Fruit fly (Drosophila melanogaster) whole organism, embryonic: ENCODE measurements around the gene sing.

Experiments
- CG10267 ChIP-seq: fragments of 200-800 bp; sonication (Bioruptor generic); optimal IDR thresholded peaks from 2 replicates; lab custom pipeline; 2018; ENCODE audit warnings: missing biosample characterization, mild to moderate bottlenecking, missing genetic modification characterization, moderate library complexity
- CG12104 ChIP-seq: fragments of 200-800 bp; sonication (Bioruptor generic); optimal IDR thresholded peaks from 3 replicates; lab custom pipeline; 2016; ENCODE audit warnings: missing biosample characterization, missing genetic modification characterization
- CG12744 ChIP-seq: fragments of 200-800 bp; sonication (Bioruptor generic); optimal IDR thresholded peaks from 2 replicates; lab custom pipeline; 2016; ENCODE audit warnings: missing biosample characterization, missing genetic modification characterization
- CG13296 ChIP-seq: fragments of 200-800 bp; sonication (Bioruptor generic); optimal IDR thresholded peaks from 3 replicates; lab custom pipeline; 2018; ENCODE audit warnings: missing biosample characterization, mild to moderate bottlenecking, missing genetic modification characterization
- CG13424 ChIP-seq: fragments of 200-800 bp; sonication (Bioruptor generic); optimal IDR thresholded peaks from 2 replicates; lab custom pipeline; 2019; ENCODE audit warnings: missing biosample characterization, mild to moderate bottlenecking, missing genetic modification characterization, moderate library complexity
- CG15269 ChIP-seq: fragments of 200-800 bp; sonication (Bioruptor generic); optimal IDR thresholded peaks from 2 replicates; lab custom pipeline; 2018; ENCODE audit warnings: missing biosample characterization, mild to moderate bottlenecking, missing genetic modification characterization, moderate library complexity
- CG16779 ChIP-seq: fragments of 200-800 bp; sonication (Bioruptor generic); IDR thresholded peaks from 2 replicates; pipeline ENCODE4 v1.3.6; 2022; ENCODE audit warnings: missing biosample characterization, missing genetic modification characterization
- CG2712 ChIP-seq: fragments of 200-800 bp; optimal IDR thresholded peaks from 3 replicates; lab custom pipeline; 2019; ENCODE audit warnings: missing biosample characterization, mild to moderate bottlenecking, missing genetic modification characterization, moderate library complexity
- CG31441 ChIP-seq: fragments of 200-800 bp; sonication (Bioruptor generic); IDR thresholded peaks from 2 replicates; pipeline ENCODE4 v1.3.6; 2022; ENCODE audit warnings: missing biosample characterization, missing genetic modification characterization
- CG32532 ChIP-seq: fragments of 200-800 bp; sonication (Bioruptor generic); IDR thresholded peaks from 2 replicates; pipeline ENCODE4 v1.3.6; 2022; ENCODE audit warnings: missing biosample characterization, missing genetic modification characterization
- CG34224 ChIP-seq: fragments of 200-800 bp; sonication (Bioruptor generic); IDR thresholded peaks from 3 replicates; pipeline ENCODE4 v1.3.6; 2022; ENCODE audit warnings: missing biosample characterization, missing genetic modification characterization; ENCODE audit not compliant: partially characterized antibody
- CG7372 ChIP-seq: fragments of 200-800 bp; sonication (Bioruptor generic); IDR thresholded peaks from 2 replicates; pipeline ENCODE4 v1.3.6; 2022; ENCODE audit warnings: missing biosample characterization, missing genetic modification characterization
- CG9817 ChIP-seq: fragments of 200-800 bp; sonication (Bioruptor generic); optimal IDR thresholded peaks from 2 replicates; lab custom pipeline; 2018; ENCODE audit warnings: missing biosample characterization, mild to moderate bottlenecking, missing genetic modification characterization, moderate library complexity
- Camta ChIP-seq: fragments of 200-800 bp; sonication (Bioruptor generic); optimal IDR thresholded peaks from 2 replicates; lab custom pipeline; 2016; ENCODE audit warnings: missing biosample characterization, missing genetic modification characterization
- ERR ChIP-seq: fragments of 200-800 bp; sonication (Bioruptor generic); optimal IDR thresholded peaks from 2 replicates; lab custom pipeline; 2016; ENCODE audit warnings: missing biosample characterization, missing genetic modification characterization
- Ets65A ChIP-seq: fragments of 200-800 bp; sonication (Bioruptor generic); peaks from one replicate; lab custom pipeline; 2016; ENCODE audit warnings: missing biosample characterization, missing genetic modification characterization
- Ets97D ChIP-seq: fragments of 200-800 bp; sonication (Bioruptor generic); optimal IDR thresholded peaks from 3 replicates; lab custom pipeline; 2016; ENCODE audit warnings: missing biosample characterization, missing genetic modification characterization
- H15 ChIP-seq: fragments of 200-800 bp; sonication (Bioruptor generic); IDR thresholded peaks from 3 replicates; pipeline ENCODE4 v1.3.6; 2022; ENCODE audit warnings: missing biosample characterization, missing genetic modification characterization
- Hmr ChIP-seq: fragments of 200-800 bp; sonication (Bioruptor generic); optimal IDR thresholded peaks from 3 replicates; lab custom pipeline; 2017; ENCODE audit warnings: mild to moderate bottlenecking, missing biosample characterization, missing genetic modification reagents, missing genetic modification characterization
- Lim3 ChIP-seq: fragments of 200-800 bp; sonication (Bioruptor generic); IDR thresholded peaks from 2 replicates; pipeline ENCODE4 v1.3.6; 2022; ENCODE audit warnings: missing biosample characterization, missing genetic modification characterization
- Nf-YB ChIP-seq: fragments of 200-800 bp; sonication (Bioruptor generic); optimal IDR thresholded peaks from 3 replicates; lab custom pipeline; 2019; ENCODE audit warnings: missing biosample characterization, mild to moderate bottlenecking, missing genetic modification characterization, moderate library complexity
- Rx ChIP-seq: fragments of 200-800 bp; sonication (Bioruptor generic); IDR thresholded peaks from 2 replicates; pipeline ENCODE4 v1.3.6; 2022; ENCODE audit warnings: missing biosample characterization, missing genetic modification characterization
- Sox100B ChIP-seq: fragments of 200-800 bp; sonication (Bioruptor generic); optimal IDR thresholded peaks from 3 replicates; lab custom pipeline; 2018; ENCODE audit warnings: missing biosample characterization, mild to moderate bottlenecking, missing genetic modification characterization
- Sry-β ChIP-seq: fragments of 200-800 bp; sonication (Bioruptor generic); optimal IDR thresholded peaks from 2 replicates; lab custom pipeline; 2018; ENCODE audit warnings: missing biosample characterization, mild to moderate bottlenecking, missing genetic modification characterization, moderate library complexity
- Xbp1 ChIP-seq: fragments of 200-800 bp; sonication (Bioruptor generic); optimal IDR thresholded peaks from 3 replicates; lab custom pipeline; 2016; ENCODE audit warnings: missing biosample characterization, mild to moderate bottlenecking, missing genetic modification characterization
- ara ChIP-seq: fragments of 200-800 bp; sonication (Bioruptor generic); IDR thresholded peaks from 2 replicates; pipeline ENCODE4 v1.3.6; 2022; ENCODE audit warnings: missing biosample characterization, missing genetic modification characterization
- ase ChIP-seq: fragments of 200-800 bp; sonication (Bioruptor generic); IDR thresholded peaks from 3 replicates; pipeline ENCODE4 v1.3.6; 2022; ENCODE audit warnings: missing biosample characterization, missing genetic modification characterization
- bigmax ChIP-seq: fragments of 200-800 bp; sonication (Bioruptor generic); optimal IDR thresholded peaks from 2 replicates; lab custom pipeline; 2018; ENCODE audit warnings: missing biosample characterization, mild to moderate bottlenecking, missing genetic modification characterization
- cad ChIP-seq: fragments of >200 bp; optimal IDR thresholded peaks from 2 replicates; lab custom pipeline; 2017; ENCODE audit warnings: missing biosample characterization, missing genetic modification characterization
- chinmo ChIP-seq: fragments of 200-800 bp; sonication (Bioruptor generic); IDR thresholded peaks from 4 replicates; pipeline ENCODE4 v1.3.6; 2022; ENCODE audit warnings: missing biosample characterization, missing genetic modification characterization; ENCODE audit not compliant: partially characterized antibody
- chn ChIP-seq: fragments of 200-800 bp; sonication (Bioruptor generic); optimal IDR thresholded peaks from 2 replicates; lab custom pipeline; 2016; ENCODE audit warnings: missing biosample characterization, missing genetic modification characterization
- crol ChIP-seq: fragments of 200-800 bp; sonication (Bioruptor generic); IDR thresholded peaks from 2 replicates; pipeline ENCODE4 v1.3.6; 2022; ENCODE audit warnings: missing biosample characterization, missing genetic modification characterization
- dm ChIP-seq: fragments of 200-800 bp; sonication (Bioruptor generic); optimal IDR thresholded peaks from 3 replicates; lab custom pipeline; 2016; ENCODE audit warnings: missing biosample characterization, missing genetic modification characterization
- dmrt99B ChIP-seq: fragments of 200-800 bp; sonication (Bioruptor generic); optimal IDR thresholded peaks from 2 replicates; lab custom pipeline; 2018; ENCODE audit warnings: missing biosample characterization, mild to moderate bottlenecking, missing genetic modification characterization, moderate library complexity
- dysf ChIP-seq: fragments of 200-800 bp; sonication (Bioruptor generic); IDR thresholded peaks from 3 replicates; pipeline ENCODE4 v1.3.6; 2022; ENCODE audit warnings: missing biosample characterization, missing genetic modification characterization
- exex ChIP-seq: fragments of 200-800 bp; sonication (Bioruptor generic); optimal IDR thresholded peaks from 4 replicates; lab custom pipeline; 2018; ENCODE audit warnings: missing biosample characterization, mild to moderate bottlenecking, missing genetic modification characterization, moderate library complexity
- grn ChIP-seq: fragments of 200-800 bp; sonication (Bioruptor generic); optimal IDR thresholded peaks from 3 replicates; lab custom pipeline; 2017; ENCODE audit warnings: missing biosample characterization, missing genetic modification characterization
- h ChIP-seq: fragments of >200 bp; optimal IDR thresholded peaks from 2 replicates; lab custom pipeline; 2017
- lbe ChIP-seq: fragments of 200-800 bp; sonication (Bioruptor generic); optimal IDR thresholded peaks from 2 replicates; lab custom pipeline; 2016; ENCODE audit warnings: missing biosample characterization, mild to moderate bottlenecking, missing genetic modification characterization
- pan ChIP-seq, 4 experiments: fragments of >200 bp in 3 of 4; fragments of 200-800 bp in 1 of 4; sonication (Bioruptor generic) in 1 of 4; optimal IDR thresholded peaks in 3 of 4; IDR thresholded peaks in 1 of 4; 2 replicates each; pipeline versions ENCODE4 v1.3.6 to Lab custom; 2017 to 2022; ENCODE audit warnings: missing biosample characterization in 2 of 4, missing genetic modification characterization in 2 of 4, mixed read lengths in 1 of 4
- pnt ChIP-seq: fragments of 200-800 bp; sonication (Bioruptor generic); optimal IDR thresholded peaks from 3 replicates; lab custom pipeline; 2016; ENCODE audit warnings: missing biosample characterization, missing genetic modification characterization
- run ChIP-seq: fragments of 200-800 bp; sonication (Bioruptor generic); optimal IDR thresholded peaks from 3 replicates; lab custom pipeline; 2018; ENCODE audit warnings: missing biosample characterization, mild to moderate bottlenecking, missing genetic modification characterization
- sob ChIP-seq: fragments of 200-800 bp; sonication (Bioruptor generic); IDR thresholded peaks from 2 replicates; pipeline ENCODE4 v1.3.6; 2022; ENCODE audit warnings: missing biosample characterization, missing genetic modification characterization
- stc ChIP-seq: fragments of 200-800 bp; sonication (Bioruptor generic); IDR thresholded peaks from 2 replicates; pipeline ENCODE4 v1.3.6; 2022; ENCODE audit warnings: missing biosample characterization, missing genetic modification characterization
- tll ChIP-seq, 2 experiments: fragments of 200-800 bp in 1 of 2; fragments of >200 bp in 1 of 2; sonication (Bioruptor generic) in 1 of 2; optimal IDR thresholded peaks; 2 replicates each; lab custom pipeline; 2017 to 2019; ENCODE audit warnings: missing biosample characterization in 2 of 2, missing genetic modification characterization in 2 of 2, mild to moderate bottlenecking in 1 of 2, moderate library complexity in 1 of 2
- toy ChIP-seq: fragments of 200-800 bp; sonication (Bioruptor generic); IDR thresholded peaks from 2 replicates; pipeline ENCODE4 v1.3.6; 2022; ENCODE audit warnings: missing biosample characterization, missing genetic modification characterization
- yki ChIP-seq: fragments of >200 bp; optimal IDR thresholded peaks from 3 replicates; lab custom pipeline; 2018
- zf30C ChIP-seq: fragments of 200-800 bp; sonication (Bioruptor generic); optimal IDR thresholded peaks from 3 replicates; lab custom pipeline; 2018; ENCODE audit warnings: missing biosample characterization, mild to moderate bottlenecking, missing genetic modification characterization
- zfh1 ChIP-seq: fragments of 200-800 bp; sonication (Bioruptor generic); IDR thresholded peaks from 3 replicates; pipeline ENCODE4 v1.3.6; 2022; ENCODE audit warnings: missing biosample characterization, missing genetic modification characterization
- zfh2 ChIP-seq: fragments of 200-800 bp; sonication (Bioruptor generic); optimal IDR thresholded peaks from 2 replicates; lab custom pipeline; 2016; ENCODE audit warnings: missing biosample characterization, missing genetic modification characterization

sing gene

DNA sequence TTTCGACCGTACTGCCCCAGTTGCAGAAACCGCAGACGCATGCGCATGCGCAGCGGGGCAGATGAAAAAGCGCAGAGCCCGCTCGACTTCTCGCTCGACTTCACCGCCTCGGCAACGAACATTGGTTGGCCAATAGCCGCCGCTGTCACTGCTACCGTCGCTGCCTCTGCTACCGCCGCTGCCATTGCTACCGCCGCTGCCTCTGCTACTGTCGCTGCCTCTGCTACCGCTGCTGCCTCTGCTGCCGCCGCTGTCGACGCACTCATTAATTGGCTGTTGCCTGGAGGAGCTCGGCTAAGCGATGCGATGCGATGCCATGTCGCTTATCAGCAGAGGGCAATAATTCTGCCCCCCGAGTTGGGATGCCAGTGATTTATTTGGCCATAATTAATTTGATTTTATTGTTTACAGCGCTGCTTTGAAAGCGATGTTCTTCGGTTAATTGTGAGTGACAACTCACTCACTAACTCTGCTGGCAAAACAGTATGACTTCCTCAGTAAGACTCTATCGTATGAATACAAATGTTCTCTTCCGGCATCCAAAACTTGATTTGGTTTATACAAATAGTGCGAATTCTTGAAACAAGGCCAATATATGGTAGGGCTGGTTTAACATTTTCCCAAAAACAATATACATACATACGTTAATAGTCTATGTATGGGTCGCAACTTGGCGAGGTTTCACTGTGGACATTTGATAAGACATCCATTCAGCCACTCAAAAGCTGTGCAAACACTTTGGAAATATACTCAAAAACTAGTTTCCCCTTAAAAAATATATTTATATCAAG is 8.2 kb upstream of the sing start:
- TF ChIP-seq CG12744 (GFP tag; lab: Kevin White, UChicago): no peak
- TF ChIP-seq CG13424: peak; percentile 26
- no peak for TF ChIP-seq Nf-YB
- no peak for TF ChIP-seq chn
- no peak for TF ChIP-seq Sry-β (GFP tag; lab: Kevin White, UChicago)
- no peak for TF ChIP-seq cad (GFP tag; lab: Kevin White, UChicago)
- no peak for TF ChIP-seq grn (GFP tag; lab: Kevin White, UChicago)
- no peak for TF ChIP-seq pan (optimal IDR thresholded peaks at IDR 0.05; lab: Kevin White, UChicago)
- peak in 1 of 2 experiments; percentile 39 for TF ChIP-seq pan (GFP tag; optimal IDR thresholded peaks at IDR 0.05 in 1 of 2, IDR thresholded peaks at IDR 0.05 in 1 of 2)
- TF ChIP-seq CG2712 (tag; lab: Kevin White, UChicago): peak; percentile 3
- TF ChIP-seq bigmax (GFP tag; lab: Kevin White, UChicago): no peak
- peak; percentile 30 for TF ChIP-seq dmrt99B (tag; lab: Kevin White, UChicago)
- no peak for TF ChIP-seq toy
- no peak for TF ChIP-seq CG16779 (GFP tag; lab: Robert Waterston, UW)
- TF ChIP-seq lbe (GFP tag; lab: Kevin White, UChicago): no peak
- no peak for TF ChIP-seq Camta (GFP tag; lab: Kevin White, UChicago)
- no peak for TF ChIP-seq ase (GFP tag; lab: Robert Waterston, UW)
- TF ChIP-seq Hmr (GFP tag; lab: Kevin White, UChicago): peak; percentile 21
- 0 out of 3 replicates have a peak, but pooled peaks have one; percentile 36 for TF ChIP-seq dysf (GFP tag; lab: Robert Waterston, UW)
- TF ChIP-seq pnt: no peak
- no peak for TF ChIP-seq ERR (GFP tag; lab: Kevin White, UChicago)
- TF ChIP-seq crol (GFP tag; lab: Robert Waterston, UW): no peak
- TF ChIP-seq Ets97D (GFP tag; lab: Kevin White, UChicago): no peak
- TF ChIP-seq Ets65A (GFP tag; lab: Kevin White, UChicago): no peak
- peak; percentile 18; the same call in 1 of the 2 replicates for TF ChIP-seq CG31441 (GFP tag; lab: Robert Waterston, UW)
- TF ChIP-seq sob: 0 out of 2 replicates have a peak, but pooled peaks have one; percentile 6
- TF ChIP-seq run (tag; lab: Kevin White, UChicago): no peak
- TF ChIP-seq Sox100B: no peak
- no peak for TF ChIP-seq H15 (GFP tag; lab: Robert Waterston, UW)
- no peak for TF ChIP-seq zf30C (GFP tag; lab: Kevin White, UChicago)
- TF ChIP-seq CG15269 (tag; lab: Kevin White, UChicago): peak; percentile 55
- peak; percentile 37; the same call in 1 of the 2 replicates for TF ChIP-seq CG32532 (GFP tag; lab: Robert Waterston, UW)
- no peak for TF ChIP-seq zfh1
- no peak for TF ChIP-seq exex (tag; lab: Kevin White, UChicago)
- TF ChIP-seq Xbp1 (GFP tag; lab: Kevin White, UChicago): peak; percentile 42
- TF ChIP-seq yki: no peak
- TF ChIP-seq Rx: no peak
- no peak for TF ChIP-seq CG12104 (GFP tag; lab: Kevin White, UChicago)
- no peak for TF ChIP-seq Lim3
- TF ChIP-seq ara (GFP tag; lab: Robert Waterston, UW): no peak
- TF ChIP-seq tll (GFP tag; optimal IDR thresholded peaks at IDR 0.05; lab: Kevin White, UChicago): no peak
- peak; percentile 38 for TF ChIP-seq zfh2 (GFP tag; lab: Kevin White, UChicago)
- TF ChIP-seq h: no peak
- TF ChIP-seq CG7372: no peak
- TF ChIP-seq CG34224 (GFP tag; lab: Robert Waterston, UW): 0 out of 3 replicates have a peak, but pooled peaks have one; percentile 12
- no peak for TF ChIP-seq CG10267
- no peak for TF ChIP-seq CG13296
- TF ChIP-seq stc (GFP tag; lab: Robert Waterston, UW): no peak
- TF ChIP-seq CG9817 (tag; lab: Kevin White, UChicago): peak; percentile 22
- no peak for TF ChIP-seq dm (GFP tag; lab: Kevin White, UChicago)
- TF ChIP-seq chinmo (GFP tag; lab: Robert Waterston, UW): 0 out of 4 replicates have a peak, but pooled peaks have one; percentile 45
